Worm (Caenorhabditis elegans) whole organism, midembryonic: ENCODE data around the gene nep-6.

Experiments
- med-1 ChIP-seq: sonication (generic microtip); optimal IDR thresholded peaks from 2 replicates; lab custom pipeline; 2017; ENCODE audit warnings: missing genetic modification characterization, mild to moderate bottlenecking, missing compliant biosample characterization, antibody characterized with exemption, missing genetic modification reagents; ENCODE audit not compliant: insufficient read depth
- tab-1 ChIP-seq: fragments of 200-800 bp; sonication (Bioruptor generic); IDR thresholded peaks from 2 replicates; pipeline ENCODE4 v1.3.6; 2022; ENCODE audit warnings: missing genetic modification characterization, missing compliant biosample characterization

DNA sequence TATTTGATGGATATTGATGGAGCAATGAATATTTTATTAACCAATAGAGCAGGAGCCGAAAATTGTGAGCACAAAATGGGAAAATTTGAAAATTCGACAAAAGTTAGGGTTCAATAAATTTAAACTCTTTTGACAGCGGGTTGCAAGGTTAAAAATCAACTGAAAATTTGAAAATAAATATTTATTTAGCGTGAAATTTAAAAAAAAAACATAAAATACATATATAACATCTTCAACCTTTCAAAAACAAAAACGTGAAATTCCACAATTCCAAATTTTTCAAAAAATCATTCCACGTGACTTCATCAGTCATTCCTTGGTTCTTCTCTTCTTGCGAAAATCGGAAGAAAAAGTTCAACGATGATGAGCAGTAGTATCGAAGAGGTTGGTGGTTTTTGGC, 12.8 kb downstream of the nep-6 start, which contains the start of gene C16C8.18:
- no peak for TF ChIP-seq tab-1
- no peak for TF ChIP-seq med-1
